Fruit fly (Drosophila melanogaster): ENCODE data around the gene CG7246.

DNA sequence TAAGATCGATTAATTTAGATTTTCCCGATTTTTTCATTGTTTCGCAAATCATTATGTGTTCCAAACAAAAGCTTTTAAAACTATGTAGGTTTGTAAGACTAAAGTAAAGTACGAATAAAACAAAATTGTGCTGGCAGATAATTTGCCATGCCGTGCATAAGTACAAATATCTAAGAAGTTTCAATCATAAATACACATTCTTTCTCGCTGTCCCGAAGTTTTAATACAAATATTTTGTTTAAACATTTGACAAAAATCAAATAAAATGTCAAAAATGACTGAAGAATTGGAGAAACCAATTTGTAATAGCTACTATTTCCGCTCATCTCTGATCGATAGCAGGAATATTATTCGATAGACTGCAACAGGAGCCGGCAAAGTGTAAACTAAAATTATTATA lies 1.7 kb upstream of the CG7246 start, which contains the start of gene APC4:
- no peak for TF ChIP-seq emc (GFP tag; optimal IDR thresholded peaks at IDR 0.05)
- no peak for TF ChIP-seq CG17568 (GFP tag; optimal IDR thresholded peaks at IDR 0.05)
- TF ChIP-seq CG9932 (GFP tag; IDR thresholded peaks at IDR 0.05): peak; percentile 51
